Worm (Caenorhabditis elegans): ENCODE results near the gene W05H9.2.
A peak's percentile ranks its signal among the peaks of the same experiment; 100 is the strongest.

W05H9.2 gene

ce11 chrX:6239927-6240639, 26.8 kb upstream of the W05H9.2 start:
- peak; percentile 43 for TF ChIP-seq nfya-1 (tag; optimal IDR thresholded peaks at IDR 0.05; ENCODE audit: insufficient read depth)
- peak; percentile 74 for TF ChIP-seq pha-4 (tag; optimal IDR thresholded peaks at IDR 0.05)
- TF ChIP-seq elt-2 (tag; optimal IDR thresholded peaks at IDR 0.05), result no peak
- TF ChIP-seq mml-1 (tag; optimal IDR thresholded peaks at IDR 0.05), result no peak
- TF ChIP-seq hmg-11 (tag; optimal IDR thresholded peaks at IDR 0.05), result peak; percentile 62
- TF ChIP-seq ceh-9 (tag; optimal IDR thresholded peaks at IDR 0.05), result no peak
- TF ChIP-seq aly-2 (tag; optimal IDR thresholded peaks at IDR 0.05), result no peak
- TF ChIP-seq lin-15B (tag; optimal IDR thresholded peaks at IDR 0.05), result peak; percentile 12
- no peak for TF ChIP-seq nhr-11 (tag; optimal IDR thresholded peaks at IDR 0.05)
- TF ChIP-seq nhr-67 (tag; optimal IDR thresholded peaks at IDR 0.05), result no peak

- TF ChIP-seq pqm-1 (tag; optimal IDR thresholded peaks at IDR 0.05), result peak; percentile 95
- TF ChIP-seq ceh-82 (tag; optimal IDR thresholded peaks at IDR 0.05), result no peak
- TF ChIP-seq R02D3.7 (tag; optimal IDR thresholded peaks at IDR 0.05), result no peak
- TF ChIP-seq nhr-43 (tag; optimal IDR thresholded peaks at IDR 0.05; ENCODE audit: poor library complexity, severe bottlenecking), result peak; percentile 2
- TF ChIP-seq nhr-12 (tag; optimal IDR thresholded peaks at IDR 0.05), result no peak
- TF ChIP-seq jun-1 (tag; optimal IDR thresholded peaks at IDR 0.05), result peak; percentile 4
- TF ChIP-seq elt-2 (tag; optimal IDR thresholded peaks at IDR 0.05), result peak; percentile 63
These were observed 26.2 kb upstream of the W05H9.2 start, which contains the start of gene got-2.2 for ce11 chrX:6240640-6241033. got-2.2 (plus strand) TSS chrX:6240983.

ce11 chrX:6245499-6245898, 21.3 kb upstream of the W05H9.2 start:
- no peak for TF ChIP-seq ztf-4 (tag; optimal IDR thresholded peaks at IDR 0.05)
- TF ChIP-seq pqm-1 (tag; optimal IDR thresholded peaks at IDR 0.05), result peak; percentile 13
- TF ChIP-seq elt-1 (tag; optimal IDR thresholded peaks at IDR 0.05), result no peak
- TF ChIP-seq ceh-16 (tag; optimal IDR thresholded peaks at IDR 0.05), result no peak
- no peak for TF ChIP-seq eor-1 (tag; optimal IDR thresholded peaks at IDR 0.05)
- TF ChIP-seq nhr-77 (tag; optimal IDR thresholded peaks at IDR 0.05), result no peak
- no peak for TF ChIP-seq snpc-4 (tag; optimal IDR thresholded peaks at IDR 0.05)
- no peak for TF ChIP-seq daf-12 (tag; optimal IDR thresholded peaks at IDR 0.05)
- no peak for TF ChIP-seq sea-2 (GFP tag; optimal IDR thresholded peaks at IDR 0.05)
- TF ChIP-seq pha-4 (tag; optimal IDR thresholded peaks at IDR 0.05), result peak; percentile 25

- TF ChIP-seq jun-1 (tag; optimal IDR thresholded peaks at IDR 0.05) (no peak), nfya-1 (tag; optimal IDR thresholded peaks at IDR 0.05; ENCODE audit: insufficient read depth) (no peak), lin-15B (tag; optimal IDR thresholded peaks at IDR 0.05) (no peak), sea-2 (GFP tag; optimal IDR thresholded peaks at IDR 0.05) (no peak), egl-5 (tag; optimal IDR thresholded peaks at IDR 0.05) (no peak), eor-1 (tag; optimal IDR thresholded peaks at IDR 0.05) (no peak), pha-4 (tag; optimal IDR thresholded peaks at IDR 0.05) (no peak), unc-39 (tag; optimal IDR thresholded peaks at IDR 0.05) (no peak)
These were observed 19.8 kb upstream of the W05H9.2 start for ce11 chrX:6247013-6247412.

ce11 chrX:6247869-6248268, 19.0 kb upstream of the W05H9.2 start:
- peak; percentile 40 for TF ChIP-seq fkh-10 (GFP tag; optimal IDR thresholded peaks at IDR 0.05)
- TF ChIP-seq pha-4 (tag; optimal IDR thresholded peaks at IDR 0.05), result no peak

ce11 chrX:6248778-6249658, 17.8 kb upstream of the W05H9.2 start:
- TF ChIP-seq fkh-10 (GFP tag; optimal IDR thresholded peaks at IDR 0.05), result peak; percentile 18
- TF ChIP-seq nhr-76 (tag; optimal IDR thresholded peaks at IDR 0.05), result no peak
- no peak for TF ChIP-seq mdl-1 (tag; optimal IDR thresholded peaks at IDR 0.05)
- TF ChIP-seq pqm-1 (tag; optimal IDR thresholded peaks at IDR 0.05), result peak; percentile 32
- no peak for TF ChIP-seq elt-1 (tag; optimal IDR thresholded peaks at IDR 0.05)
- TF ChIP-seq ztf-4 (tag; optimal IDR thresholded peaks at IDR 0.05), result no peak
- peak; percentile 53 for TF ChIP-seq elt-2 (tag; optimal IDR thresholded peaks at IDR 0.05)
- no peak for TF ChIP-seq nhr-12 (tag; optimal IDR thresholded peaks at IDR 0.05)
- no peak for TF ChIP-seq lsy-12 (tag; optimal IDR thresholded peaks at IDR 0.05)
- TF ChIP-seq nfya-1 (tag; optimal IDR thresholded peaks at IDR 0.05; ENCODE audit: insufficient read depth), result peak; percentile 14
- TF ChIP-seq lin-39 (tag; optimal IDR thresholded peaks at IDR 0.05), result no peak
- TF ChIP-seq ztf-11 (tag; optimal IDR thresholded peaks at IDR 0.05), result no peak
- no peak for TF ChIP-seq nhr-28 (tag; optimal IDR thresholded peaks at IDR 0.05)
- peak; percentile 11 for TF ChIP-seq egl-5 (tag; optimal IDR thresholded peaks at IDR 0.05)
- no peak for TF ChIP-seq mml-1 (tag; optimal IDR thresholded peaks at IDR 0.05)
- TF ChIP-seq daf-12 (tag; optimal IDR thresholded peaks at IDR 0.05), result no peak

Data from whole organism, L3 larva.